In genomic region chrII:4857873-4858364, ce11 we compare ENCODE assay signal across 4 worm cellular contexts.
TF ChIP-seq lines count a peak whose summit lies in the region.

TSS of gene F11G11.5 (plus strand) at chrII:4857923.

TF ChIP-seq in whole organism, L2 larva, 48 proteins besides CTCF, POLR2A, EP300 and RAD21:
- TF ChIP-seq ztf-11 (tag; optimal IDR thresholded peaks at IDR 0.05; lab: Kevin White, UChicago) = no peak
- no peak for TF ChIP-seq elt-3 (tag; optimal IDR thresholded peaks at IDR 0.05; lab: Kevin White, UChicago)
- TF ChIP-seq elt-1 (tag; optimal IDR thresholded peaks at IDR 0.05; lab: Kevin White, UChicago) = no peak
- peak; percentile 33 for TF ChIP-seq ztf-4 (tag; optimal IDR thresholded peaks at IDR 0.05; lab: Kevin White, UChicago)
- TF ChIP-seq nhr-21 (tag; optimal IDR thresholded peaks at IDR 0.05; lab: Kevin White, UChicago) = no peak
- TF ChIP-seq ama-1 (optimal IDR thresholded peaks at IDR 0.05; lab: Kevin White, UChicago) = peak; percentile 68
- TF ChIP-seq nhr-11 (tag; optimal IDR thresholded peaks at IDR 0.05; lab: Kevin White, UChicago) = no peak

TF ChIP-seq in whole organism, L3 larva, 47 proteins besides CTCF, POLR2A, EP300 and RAD21:
- TF ChIP-seq nhr-23 (tag; optimal IDR thresholded peaks at IDR 0.05; lab: Kevin White, UChicago) (no peak), nhr-11 (tag; optimal IDR thresholded peaks at IDR 0.05; lab: Kevin White, UChicago) (no peak), nhr-237 (tag; optimal IDR thresholded peaks at IDR 0.05; lab: Kevin White, UChicago) (no peak), lsy-12 (tag; optimal IDR thresholded peaks at IDR 0.05; lab: Kevin White, UChicago) (no peak), snpc-4 (tag; optimal IDR thresholded peaks at IDR 0.05; lab: Kevin White, UChicago) (no peak), nhr-43 (tag; optimal IDR thresholded peaks at IDR 0.05; lab: Kevin White, UChicago; ENCODE audit: poor library complexity, severe bottlenecking) (peak; percentile 4), fkh-10 (GFP tag; optimal IDR thresholded peaks at IDR 0.05; lab: Kevin White, UChicago) (no peak), nhr-77 (tag; optimal IDR thresholded peaks at IDR 0.05; lab: Kevin White, UChicago) (no peak), egl-5 (tag; optimal IDR thresholded peaks at IDR 0.05; lab: Kevin White, UChicago) (no peak), tbx-2 (tag; optimal IDR thresholded peaks at IDR 0.05; lab: Kevin White, UChicago) (no peak), nhr-25 (tag; optimal IDR thresholded peaks at IDR 0.05; lab: Kevin White, UChicago) (no peak), skn-1 (tag; optimal IDR thresholded peaks at IDR 0.05; lab: Kevin White, UChicago) (no peak), ama-1 (optimal IDR thresholded peaks at IDR 0.05; lab: Kevin White, UChicago) (peak; percentile 76), ceh-82 (tag; optimal IDR thresholded peaks at IDR 0.05; lab: Kevin White, UChicago) (no peak), daf-12 (tag; optimal IDR thresholded peaks at IDR 0.05; lab: Kevin White, UChicago) (no peak)

TF ChIP-seq in whole organism, L4 larva, 104 proteins besides CTCF, POLR2A, EP300 and RAD21:
- TF ChIP-seq T26A8.4 (GFP tag; IDR thresholded peaks at IDR 0.05; lab: Robert Waterston, UW) (peak; percentile 70), F26F4.8 (GFP tag; conservative IDR thresholded peaks at IDR 0.05; lab: Robert Waterston, UW) (no peak), Y48G9A.11 (GFP tag; IDR thresholded peaks at IDR 0.05; lab: Robert Waterston, UW) (0 out of 2 replicates have a peak, but pooled peaks have one; percentile 33), ama-1 (optimal IDR thresholded peaks at IDR 0.05; lab: Kevin White, UChicago) (peak; percentile 25), set-16 (GFP tag; IDR thresholded peaks at IDR 0.05; lab: Robert Waterston, UW) (peak; percentile 67), ceh-82 (tag; optimal IDR thresholded peaks at IDR 0.05; lab: Kevin White, UChicago) (no peak), ceh-20 (GFP tag; IDR thresholded peaks at IDR 0.05; lab: Robert Waterston, UW) (no peak), snpc-1.2 (GFP tag; IDR thresholded peaks at IDR 0.05; lab: Robert Waterston, UW) (no peak; the same call in 1 of the 2 replicates), sdz-12 (GFP tag; optimal IDR thresholded peaks at IDR 0.05; lab: Kevin White, UChicago) (no peak), R02D3.7 (tag; optimal IDR thresholded peaks at IDR 0.05; lab: Kevin White, UChicago) (no peak), php-3 (GFP tag; IDR thresholded peaks at IDR 0.05; lab: Robert Waterston, UW) (0 out of 2 replicates have a peak, but pooled peaks have one; percentile 6), daf-16 (GFP tag; optimal IDR thresholded peaks at IDR 0.05; lab: Kevin White, UChicago) (no peak), daf-16 (tag; optimal IDR thresholded peaks at IDR 0.05; lab: Kevin White, UChicago) (peak; percentile 1), egl-43 (GFP tag; IDR thresholded peaks at IDR 0.05; lab: Robert Waterston, UW) (peak; percentile 67; the same call in 1 of the 2 replicates), D1046.2 (GFP tag; IDR thresholded peaks at IDR 0.05; lab: Robert Waterston, UW) (0 out of 2 replicates have a peak, but pooled peaks have one; percentile 48), lim-7 (GFP tag; IDR thresholded peaks at IDR 0.05; lab: Robert Waterston, UW) (no peak), lin-38 (GFP tag; IDR thresholded peaks at IDR 0.05; lab: Robert Waterston, UW) (peak; percentile 35; the same call in 1 of the 2 replicates), mdl-1 (tag; optimal IDR thresholded peaks at IDR 0.05; lab: Kevin White, UChicago) (no peak), pha-4 (GFP tag; IDR thresholded peaks at IDR 0.05; lab: Robert Waterston, UW) (peak; percentile 30; the same call in 1 of the 2 replicates), pha-4 (tag; optimal IDR thresholded peaks at IDR 0.05; lab: Kevin White, UChicago) (no peak), F10B5.3 (tag; optimal IDR thresholded peaks at IDR 0.05; lab: Kevin White, UChicago) (no peak), daf-8 (GFP tag; IDR thresholded peaks at IDR 0.05; lab: Robert Waterston, UW) (no peak)

TF ChIP-seq in whole organism, young adult, 124 proteins besides CTCF, POLR2A, EP300 and RAD21:
- peak; percentile 26; the same call in 1 of the 2 replicates for TF ChIP-seq egrh-3 (GFP tag; IDR thresholded peaks at IDR 0.05; lab: Robert Waterston, UW)
- TF ChIP-seq B0336.3 (GFP tag; IDR thresholded peaks at IDR 0.05; lab: Robert Waterston, UW) = peak; percentile 59; the same call in 1 of the 2 replicates
- TF ChIP-seq ztf-28 (GFP tag; IDR thresholded peaks at IDR 0.05; lab: Robert Waterston, UW) = 0 out of 2 replicates have a peak, but pooled peaks have one; percentile 16
- peak; percentile 48 for TF ChIP-seq athp-1 (tag; optimal IDR thresholded peaks at IDR 0.05; lab: Kevin White, UChicago)
- 0 out of 2 replicates have a peak, but pooled peaks have one; percentile 3 for TF ChIP-seq madf-3 (GFP tag; IDR thresholded peaks at IDR 0.05; lab: Robert Waterston, UW)
- TF ChIP-seq xnd-1 (tag; optimal IDR thresholded peaks at IDR 0.05; lab: Kevin White, UChicago) = no peak
- TF ChIP-seq lir-1 (GFP tag; conservative IDR thresholded peaks at IDR 0.05; lab: Robert Waterston, UW) = no peak
- TF ChIP-seq nfyb-1 (GFP tag; IDR thresholded peaks at IDR 0.05; lab: Robert Waterston, UW) = peak; percentile 75; the same call in 1 of the 2 replicates
- peak; percentile 19 for TF ChIP-seq nhr-90 (tag; optimal IDR thresholded peaks at IDR 0.05; lab: Kevin White, UChicago)
- TF ChIP-seq tlf-1 (GFP tag; optimal IDR thresholded peaks at IDR 0.05; lab: Kevin White, UChicago) = peak; percentile 16
- peak; percentile 86 for TF ChIP-seq zfh-2 (GFP tag; conservative IDR thresholded peaks at IDR 0.05; lab: Robert Waterston, UW)
- TF ChIP-seq mcd-1 (GFP tag; IDR thresholded peaks at IDR 0.05; lab: Robert Waterston, UW) = peak; percentile 41; the same call in 1 of the 2 replicates
- TF ChIP-seq sea-2 (GFP tag; IDR thresholded peaks at IDR 0.05; lab: Robert Waterston, UW) = no peak
- TF ChIP-seq hmg-1.2 (GFP tag; IDR thresholded peaks at IDR 0.05; lab: Robert Waterston, UW) = 0 out of 2 replicates have a peak, but pooled peaks have one; percentile 13
- peak in 1 of 2 experiments; percentile 21 for TF ChIP-seq let-607 (tag; optimal IDR thresholded peaks at IDR 0.05; lab: Kevin White, UChicago)
- TF ChIP-seq bed-2 (GFP tag; IDR thresholded peaks at IDR 0.05; lab: Robert Waterston, UW) = no peak
- no peak for TF ChIP-seq ccch-3 (GFP tag; optimal IDR thresholded peaks at IDR 0.05; lab: Kevin White, UChicago)
- TF ChIP-seq madf-6 (GFP tag; IDR thresholded peaks at IDR 0.05; lab: Robert Waterston, UW) = 0 out of 2 replicates have a peak, but pooled peaks have one; percentile 22
- 0 out of 2 replicates have a peak, but pooled peaks have one; percentile 47 for TF ChIP-seq cebp-2 (GFP tag; IDR thresholded peaks at IDR 0.05; lab: Robert Waterston, UW)
- peak; percentile 32 for TF ChIP-seq repo-1 (tag; optimal IDR thresholded peaks at IDR 0.05; lab: Kevin White, UChicago)
- no peak for TF ChIP-seq cebp-1 (GFP tag; IDR thresholded peaks at IDR 0.05; lab: Robert Waterston, UW)
- TF ChIP-seq cebp-1 (tag; optimal IDR thresholded peaks at IDR 0.05; lab: Kevin White, UChicago) = peak; percentile 24
- TF ChIP-seq atf-7 (tag; optimal IDR thresholded peaks at IDR 0.05; lab: Kevin White, UChicago) = peak; percentile 8
- TF ChIP-seq ama-1 (optimal IDR thresholded peaks at IDR 0.05; lab: Kevin White, UChicago) = peak; percentile 7
- no peak for TF ChIP-seq ama-1 (GFP tag; optimal IDR thresholded peaks at IDR 0.05; lab: Kevin White, UChicago)
- peak; percentile 40 for TF ChIP-seq fkh-3 (tag; optimal IDR thresholded peaks at IDR 0.05; lab: Kevin White, UChicago)
- peak; percentile 35; the same call in 1 of the 2 replicates for TF ChIP-seq ekl-4 (GFP tag; IDR thresholded peaks at IDR 0.05; lab: Robert Waterston, UW)
- no peak for TF ChIP-seq hlh-12 (tag; optimal IDR thresholded peaks at IDR 0.05; lab: Kevin White, UChicago)
- TF ChIP-seq lsy-27 (tag; optimal IDR thresholded peaks at IDR 0.05; lab: Kevin White, UChicago; ENCODE audit: borderline replicate concordance, insufficient read depth) = no peak
